Fruit fly (Drosophila melanogaster): ENCODE results near the gene Sry-alpha.

- TF ChIP-seq CG8478 (optimal IDR thresholded peaks at IDR 0.05) (no peak), CTCF (optimal IDR thresholded peaks at IDR 0.05) (peak; percentile 10 to 34)
These were observed 3.7 kb downstream of the Sry-alpha start, which contains the start of gene Sry-delta for dm6 chr3R:30043139-30043744.
